Worm (Caenorhabditis elegans) whole organism, L4 larva: ENCODE measurements around the gene saps-1.

ENCODE experiments used
- F37D6.2 ChIP-seq: sonication (generic microtip); optimal IDR thresholded peaks from 2 replicates; lab custom pipeline; 2016; ENCODE audit warnings: mild to moderate bottlenecking, missing genetic modification characterization, missing compliant biosample characterization
- R02D3.7 ChIP-seq: fragments of 150-350 bp; sonication (generic microtip); optimal IDR thresholded peaks from 3 replicates; lab custom pipeline; 2014; ENCODE audit warnings: missing biosample characterization, missing genetic modification characterization
- fos-1 ChIP-seq: fragments of 150-350 bp; optimal IDR thresholded peaks from 2 replicates; lab custom pipeline; 2014; ENCODE audit warnings: missing biosample characterization, missing genetic modification characterization
- lin-13 ChIP-seq: fragments of 150-350 bp; optimal IDR thresholded peaks from 2 replicates; lab custom pipeline; 2014; ENCODE audit warnings: missing biosample characterization, missing genetic modification reagents, missing genetic modification characterization
- lir-3 ChIP-seq: sonication (generic microtip); optimal IDR thresholded peaks from 2 replicates; lab custom pipeline; 2016; ENCODE audit warnings: mild to moderate bottlenecking, missing genetic modification characterization, missing compliant biosample characterization
- mep-1 ChIP-seq: fragments of 150-350 bp; sonication (generic microtip); optimal IDR thresholded peaks from 3 replicates; lab custom pipeline; 2014; ENCODE audit warnings: missing biosample characterization, missing genetic modification characterization
- mxl-3 ChIP-seq: fragments of 200-800 bp; sonication (Bioruptor generic); optimal IDR thresholded peaks from 2 replicates; lab custom pipeline; 2018; ENCODE audit warnings: mild to moderate bottlenecking, missing genetic modification characterization, missing compliant biosample characterization
- nhr-11 ChIP-seq: fragments of 150-350 bp; optimal IDR thresholded peaks from 2 replicates; lab custom pipeline; 2014; ENCODE audit warnings: missing biosample characterization, missing genetic modification characterization
- zag-1 ChIP-seq: fragments of 150-350 bp; optimal IDR thresholded peaks from 2 replicates; lab custom pipeline; 2014; ENCODE audit warnings: missing biosample characterization, missing genetic modification characterization

ce11 chrII:11281177-11281576 is 16.3 kb upstream of the saps-1 start:
- TF ChIP-seq lin-13 (GFP tag; lab: Kevin White, UChicago) = no peak
- TF ChIP-seq F37D6.2 (tag; lab: Kevin White, UChicago) = no peak
- no peak for TF ChIP-seq lir-3 (tag; lab: Kevin White, UChicago)
- no peak for TF ChIP-seq fos-1
- TF ChIP-seq R02D3.7 = no peak
- no peak for TF ChIP-seq nhr-11 (tag; lab: Kevin White, UChicago)
- no peak for TF ChIP-seq zag-1
- TF ChIP-seq mxl-3 (GFP tag; lab: Kevin White, UChicago) = no peak
- no peak for TF ChIP-seq mep-1 (tag; lab: Kevin White, UChicago)
